Worm (Caenorhabditis elegans) whole organism, L4 larva: Measurements from ENCODE around the gene pgm-2.

ENCODE experiments used
- Y48G9A.11 ChIP-seq: fragments of 200-800 bp; sonication (Bioruptor generic); IDR thresholded peaks from 2 replicates; pipeline ENCODE4 v1.3.6; 2022; ENCODE audit warnings: missing genetic modification reagents, missing genetic modification characterization, missing compliant biosample characterization
- Y5F2A.4 ChIP-seq: fragments of 200-800 bp; sonication (Bioruptor generic); optimal IDR thresholded peaks from 2 replicates; lab custom pipeline; 2018; ENCODE audit warnings: mild to moderate bottlenecking, missing genetic modification characterization, missing compliant biosample characterization
- Y75B8A.6 ChIP-seq: fragments of 200-800 bp; sonication (Bioruptor generic); IDR thresholded peaks from 2 replicates; pipeline ENCODE4 v1.3.6; 2022; ENCODE audit warnings: missing genetic modification reagents, missing genetic modification characterization, missing compliant biosample characterization
- ceh-28 ChIP-seq: fragments of 150-350 bp; optimal IDR thresholded peaks from 2 replicates; lab custom pipeline; 2014; ENCODE audit warnings: missing biosample characterization, missing genetic modification reagents, missing genetic modification characterization
- ceh-62 ChIP-seq: sonication (generic microtip); optimal IDR thresholded peaks from 2 replicates; lab custom pipeline; 2017; ENCODE audit warnings: missing biosample characterization, missing genetic modification characterization
- ces-1 ChIP-seq: fragments of 150-350 bp; sonication (generic microtip); optimal IDR thresholded peaks from 4 replicates; lab custom pipeline; 2014; ENCODE audit warnings: missing biosample characterization, missing genetic modification reagents, missing genetic modification characterization
- cey-2 ChIP-seq: sonication (generic microtip); optimal IDR thresholded peaks from 3 replicates; lab custom pipeline; 2017; ENCODE audit warnings: missing genetic modification characterization, mild to moderate bottlenecking, missing compliant biosample characterization, antibody characterized with exemption, borderline replicate concordance; ENCODE audit not compliant: insufficient read depth
- ctbp-1 ChIP-seq: fragments of 200-800 bp; sonication (Bioruptor generic); IDR thresholded peaks from 2 replicates; pipeline ENCODE4 v1.3.6; 2022; ENCODE audit warnings: missing genetic modification reagents, missing genetic modification characterization, missing compliant biosample characterization
- daf-19 ChIP-seq: fragments of 200-800 bp; sonication (Bioruptor generic); conservative IDR thresholded peaks from 2 replicates; pipeline ENCODE4 v1.3.6; 2022; ENCODE audit warnings: missing genetic modification characterization, missing compliant biosample characterization
- dmd-8 ChIP-seq: fragments of 200-800 bp; sonication (Bioruptor generic); IDR thresholded peaks from 2 replicates; pipeline ENCODE4 v1.3.6; 2022; ENCODE audit warnings: missing genetic modification characterization, missing compliant biosample characterization
- hif-1 ChIP-seq, 2 experiments: sonication (generic microtip); optimal IDR thresholded peaks; 2 replicates each; lab custom pipeline; 2016 to 2017; ENCODE audit warnings: missing compliant biosample characterization in 2 of 2, missing genetic modification characterization in 2 of 2, missing genetic modification reagents in 2 of 2, missing genotype in 2 of 2, mild to moderate bottlenecking in 1 of 2
- hmg-1.1 ChIP-seq: fragments of 200-800 bp; sonication (Bioruptor generic); IDR thresholded peaks from 2 replicates; pipeline ENCODE4 v1.3.6; 2022; ENCODE audit warnings: missing genetic modification reagents, missing genetic modification characterization, missing compliant biosample characterization
- lin-39 ChIP-seq: fragments of 150-350 bp; optimal IDR thresholded peaks from 2 replicates; lab custom pipeline; 2014; ENCODE audit warnings: missing biosample characterization, missing genetic modification reagents, missing genetic modification characterization
- lsy-2 ChIP-seq, 2 experiments: fragments of 150-350 bp in 1 of 2; sonication (generic microtip) in 1 of 2; optimal IDR thresholded peaks; 2 replicates each; lab custom pipeline; 2014 to 2017; ENCODE audit warnings: missing biosample characterization in 2 of 2, missing genetic modification characterization in 2 of 2
- mdl-1 ChIP-seq, 2 experiments: fragments of 150-350 bp in 1 of 2; sonication (generic microtip) in 1 of 2; optimal IDR thresholded peaks; 2 replicates each; lab custom pipeline; 2014 to 2017; ENCODE audit warnings: missing biosample characterization in 2 of 2, missing genetic modification characterization in 2 of 2
- mep-1 ChIP-seq: fragments of 150-350 bp; sonication (generic microtip); optimal IDR thresholded peaks from 3 replicates; lab custom pipeline; 2014; ENCODE audit warnings: missing biosample characterization, missing genetic modification characterization
- nhr-10 ChIP-seq: fragments of 150-350 bp; optimal IDR thresholded peaks from 2 replicates; lab custom pipeline; 2014; ENCODE audit warnings: missing biosample characterization, missing genetic modification characterization
- nhr-25 ChIP-seq: sonication (generic microtip); optimal IDR thresholded peaks from 2 replicates; lab custom pipeline; 2017; ENCODE audit warnings: missing genetic modification characterization, mild to moderate bottlenecking, missing compliant biosample characterization, antibody characterized with exemption, moderate library complexity, borderline replicate concordance; ENCODE audit not compliant: insufficient read depth
- nhr-41 ChIP-seq: fragments of 200-800 bp; sonication (Bioruptor generic); IDR thresholded peaks from 2 replicates; pipeline ENCODE4 v1.3.6; 2022; ENCODE audit warnings: missing genetic modification reagents, missing genetic modification characterization, missing compliant biosample characterization
- nhr-48 ChIP-seq: sonication (generic microtip); optimal IDR thresholded peaks from 2 replicates; lab custom pipeline; 2016; ENCODE audit warnings: mild to moderate bottlenecking, missing genetic modification characterization, missing compliant biosample characterization
- php-3 ChIP-seq: fragments of 200-800 bp; sonication (Bioruptor generic); IDR thresholded peaks from 2 replicates; pipeline ENCODE4 v1.3.6; 2022; ENCODE audit warnings: missing genetic modification reagents, missing genetic modification characterization, missing compliant biosample characterization
- rbr-2 ChIP-seq: sonication (generic microtip); optimal IDR thresholded peaks from 2 replicates; lab custom pipeline; 2016; ENCODE audit warnings: missing genotype, missing genetic modification characterization, missing compliant biosample characterization
- snpc-1.2 ChIP-seq: fragments of 200-800 bp; sonication (Bioruptor generic); IDR thresholded peaks from 2 replicates; pipeline ENCODE4 v1.3.6; 2022; ENCODE audit warnings: missing genetic modification reagents, missing genetic modification characterization, missing compliant biosample characterization
- tag-97 ChIP-seq: fragments of 200-800 bp; sonication (Bioruptor generic); IDR thresholded peaks from 2 replicates; pipeline ENCODE4 v1.3.6; 2022; ENCODE audit warnings: missing genetic modification characterization, missing compliant biosample characterization
- unc-62 ChIP-seq, 3 experiments: fragments of 150-350 bp in 1 of 3; sonication (generic microtip); optimal IDR thresholded peaks in 2 of 3; peaks in 1 of 3; 1 replicate in 1 of 3; 2 replicates in 2 of 3; lab custom pipeline; 2014 to 2017; ENCODE audit warnings: missing biosample characterization in 3 of 3, missing genetic modification characterization in 3 of 3, missing genetic modification reagents in 3 of 3, missing genotype in 1 of 3
- vab-7 ChIP-seq: fragments of 200-800 bp; sonication (Bioruptor generic); IDR thresholded peaks from 2 replicates; pipeline ENCODE4 v1.3.6; 2022; ENCODE audit warnings: missing genetic modification reagents, missing genetic modification characterization, missing compliant biosample characterization

Gene pgm-2

DNA sequence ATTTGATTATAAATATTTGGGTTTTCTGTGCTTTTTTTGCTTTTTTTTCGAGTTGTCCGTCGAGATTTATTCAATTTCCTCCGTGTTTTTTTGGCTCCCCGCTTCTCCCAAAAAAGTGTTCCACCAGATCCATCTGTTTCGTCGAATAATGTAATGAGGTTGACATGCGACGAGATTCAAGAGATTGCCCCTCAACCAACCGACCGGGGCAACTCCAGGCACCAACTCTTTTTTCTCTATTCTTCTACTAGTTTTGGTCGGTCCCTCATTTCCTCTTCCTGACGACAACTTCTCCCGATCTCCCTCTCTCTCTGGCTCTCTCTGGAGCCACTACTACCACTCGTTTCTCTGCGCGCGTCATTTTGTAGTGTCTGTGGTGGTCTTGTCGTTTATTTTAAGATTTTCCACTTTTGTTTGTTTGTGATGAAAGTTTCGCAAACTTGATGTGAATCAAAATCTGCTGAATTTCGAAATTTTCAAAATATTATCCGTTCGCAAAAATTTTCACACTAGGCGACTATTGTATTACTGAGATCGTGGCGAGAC is 48.7 kb downstream of the pgm-2 start:
- no peak for TF ChIP-seq snpc-1.2
- TF ChIP-seq nhr-25 (tag; lab: Kevin White, UChicago): no peak
- peak; percentile 32 for TF ChIP-seq rbr-2 (tag; lab: Kevin White, UChicago)
- no peak for TF ChIP-seq cey-2 (tag; lab: Kevin White, UChicago)
- peak in 1 of 2 experiments; percentile 63 for TF ChIP-seq unc-62 (GFP tag; optimal IDR thresholded peaks at IDR 0.05 in 1 of 2; lab: Kevin White, UChicago)
- no peak for TF ChIP-seq unc-62 (tag; optimal IDR thresholded peaks at IDR 0.05; lab: Kevin White, UChicago)
- peak in 1 of 2 experiments; percentile 10 for TF ChIP-seq lsy-2 (tag; optimal IDR thresholded peaks at IDR 0.05; lab: Kevin White, UChicago)
- no peak for TF ChIP-seq ces-1 (GFP tag; lab: Kevin White, UChicago)
- TF ChIP-seq nhr-41: no peak
- no peak for TF ChIP-seq hif-1 (tag; optimal IDR thresholded peaks at IDR 0.05; lab: Kevin White, UChicago)
- TF ChIP-seq, all 104 proteins: peak for 3

- TF ChIP-seq lin-39 (tag; lab: Kevin White, UChicago) (no peak), unc-62 (GFP tag; optimal IDR thresholded peaks at IDR 0.05 in 1 of 2; lab: Kevin White, UChicago) (peak in 1 of 2 experiments; percentile 28), unc-62 (tag; optimal IDR thresholded peaks at IDR 0.05; lab: Kevin White, UChicago) (no peak), tag-97 (no peak), dmd-8 (GFP tag; lab: Robert Waterston, UW) (no peak), Y75B8A.6 (GFP tag; lab: Robert Waterston, UW) (no peak), nhr-10 (tag; lab: Kevin White, UChicago) (no peak), Y48G9A.11 (GFP tag; lab: Robert Waterston, UW) (no peak), mdl-1 (tag; optimal IDR thresholded peaks at IDR 0.05; lab: Kevin White, UChicago) (no peak), nhr-48 (tag; lab: Kevin White, UChicago) (no peak), ceh-28 (tag; lab: Kevin White, UChicago) (no peak), rbr-2 (tag; lab: Kevin White, UChicago) (peak; percentile 36), vab-7 (GFP tag; lab: Robert Waterston, UW) (no peak)
Observed at ce11 chrIII:13348891-13349290, 49.7 kb downstream of the pgm-2 start.

- peak; percentile 25; the same call in 1 of the 2 replicates for TF ChIP-seq ctbp-1 (GFP tag; lab: Robert Waterston, UW)
- no peak for TF ChIP-seq php-3
- no peak for TF ChIP-seq mep-1 (tag; lab: Kevin White, UChicago)
- TF ChIP-seq lsy-2 (tag; optimal IDR thresholded peaks at IDR 0.05; lab: Kevin White, UChicago): peak in 1 of 2 experiments; percentile 37
- no peak for TF ChIP-seq hmg-1.1 (GFP tag; lab: Robert Waterston, UW)
- TF ChIP-seq ces-1 (GFP tag; lab: Kevin White, UChicago): peak; percentile 82
- TF ChIP-seq ceh-62 (tag; lab: Kevin White, UChicago): no peak
- TF ChIP-seq Y5F2A.4 (GFP tag; lab: Kevin White, UChicago): no peak
- no peak for TF ChIP-seq nhr-41
- TF ChIP-seq daf-19 (GFP tag; lab: Robert Waterston, UW): no peak
Observed at ce11 chrIII:13350964-13351363, 51.8 kb downstream of the pgm-2 start.
